Fruit fly (Drosophila melanogaster) whole organism, embryonic: Measurements from ENCODE around the gene CG43095.

ENCODE experiments used
- Abd-B ChIP-seq: fragments of 200-800 bp; sonication (Bioruptor generic); optimal IDR thresholded peaks from 2 replicates; lab custom pipeline; 2018; ENCODE audit warnings: missing biosample characterization, mild to moderate bottlenecking, missing genetic modification characterization, moderate library complexity
- Ada2b ChIP-seq: fragments of 200-800 bp; sonication (Bioruptor generic); IDR thresholded peaks from 2 replicates; pipeline ENCODE4 v1.3.6; 2022; ENCODE audit warnings: missing biosample characterization, missing genetic modification characterization
- Adf1 ChIP-seq: fragments of 200-800 bp; sonication (Bioruptor generic); IDR thresholded peaks from 2 replicates; pipeline ENCODE4 v1.3.6; 2022; ENCODE audit warnings: missing biosample characterization, missing genetic modification characterization
- Bteb2 ChIP-seq: fragments of 200-800 bp; sonication (Bioruptor generic); optimal IDR thresholded peaks from 2 replicates; lab custom pipeline; 2016; ENCODE audit warnings: missing biosample characterization, missing genetic modification characterization
- CG11398 ChIP-seq: fragments of 200-800 bp; sonication (Bioruptor generic); optimal IDR thresholded peaks from 2 replicates; lab custom pipeline; 2016; ENCODE audit warnings: missing biosample characterization, missing genetic modification characterization
- CG13123 ChIP-seq: fragments of 200-800 bp; sonication (Bioruptor generic); optimal IDR thresholded peaks from 2 replicates; lab custom pipeline; 2016; ENCODE audit warnings: missing biosample characterization, missing genetic modification characterization
- CG14050 ChIP-seq: fragments of 200-800 bp; sonication (Bioruptor generic); IDR thresholded peaks from 3 replicates; pipeline ENCODE4 v1.3.6; 2022; ENCODE audit warnings: missing biosample characterization, missing genetic modification characterization
- CG14441 ChIP-seq: fragments of 200-800 bp; sonication (Bioruptor generic); IDR thresholded peaks from 2 replicates; pipeline ENCODE4 v1.3.6; 2022; ENCODE audit warnings: missing biosample characterization, missing genetic modification characterization
- CG15601 ChIP-seq: fragments of 200-800 bp; sonication (Bioruptor generic); optimal IDR thresholded peaks from 3 replicates; lab custom pipeline; 2019; ENCODE audit warnings: missing biosample characterization, mild to moderate bottlenecking, missing genetic modification characterization, moderate library complexity
- CG18476 ChIP-seq: fragments of 200-800 bp; sonication (Bioruptor generic); optimal IDR thresholded peaks from 2 replicates; lab custom pipeline; 2016; ENCODE audit warnings: missing biosample characterization, mild to moderate bottlenecking, missing genetic modification characterization
- CG2889 ChIP-seq: fragments of 200-800 bp; sonication (Bioruptor generic); IDR thresholded peaks from 3 replicates; pipeline ENCODE4 v1.3.6; 2022; ENCODE audit warnings: missing biosample characterization, missing genetic modification characterization
- CG32767 ChIP-seq: fragments of 200-800 bp; sonication (Bioruptor generic); IDR thresholded peaks from 2 replicates; pipeline ENCODE4 v1.3.6; 2022; ENCODE audit warnings: missing biosample characterization, missing genetic modification characterization
- CG34224 ChIP-seq: fragments of 200-800 bp; sonication (Bioruptor generic); IDR thresholded peaks from 3 replicates; pipeline ENCODE4 v1.3.6; 2022; ENCODE audit warnings: missing biosample characterization, missing genetic modification characterization; ENCODE audit not compliant: partially characterized antibody
- CG43689 ChIP-seq: fragments of 200-800 bp; sonication (Bioruptor generic); IDR thresholded peaks from 2 replicates; pipeline ENCODE4 v1.3.6; 2022; ENCODE audit warnings: missing biosample characterization, missing genetic modification characterization
- CG4730 ChIP-seq: fragments of 200-800 bp; sonication (Bioruptor generic); IDR thresholded peaks from 2 replicates; pipeline ENCODE4 v1.3.6; 2022; ENCODE audit warnings: missing biosample characterization, missing genetic modification characterization
- CG6175 ChIP-seq: fragments of 200-800 bp; sonication (Bioruptor generic); IDR thresholded peaks from 3 replicates; pipeline ENCODE4 v1.3.6; 2022; ENCODE audit warnings: missing biosample characterization, missing genetic modification characterization
- CG6254 ChIP-seq: fragments of 200-800 bp; sonication (Bioruptor generic); optimal IDR thresholded peaks from 3 replicates; lab custom pipeline; 2017; ENCODE audit warnings: mild to moderate bottlenecking, missing biosample characterization, missing genetic modification reagents, missing genetic modification characterization
- CG6272 ChIP-seq: fragments of 200-800 bp; sonication (Bioruptor generic); IDR thresholded peaks from 2 replicates; pipeline ENCODE4 v1.3.6; 2022; ENCODE audit warnings: missing biosample characterization, missing genetic modification characterization
- CG6854 ChIP-seq: fragments of 200-800 bp; sonication (Bioruptor generic); optimal IDR thresholded peaks from 3 replicates; lab custom pipeline; 2017; ENCODE audit warnings: missing biosample characterization, mild to moderate bottlenecking, missing genetic modification characterization
- CG7963 ChIP-seq: fragments of 200-800 bp; sonication (Bioruptor generic); IDR thresholded peaks from 3 replicates; pipeline ENCODE4 v1.3.6; 2022; ENCODE audit warnings: missing biosample characterization, missing genetic modification characterization; ENCODE audit not compliant: partially characterized antibody
- CG8924 ChIP-seq: fragments of 200-800 bp; optimal IDR thresholded peaks from 3 replicates; lab custom pipeline; 2019; ENCODE audit warnings: missing biosample characterization, mild to moderate bottlenecking, missing genetic modification characterization, moderate library complexity
- Chrac-16 ChIP-seq: fragments of 200-800 bp; sonication (Bioruptor generic); optimal IDR thresholded peaks from 3 replicates; lab custom pipeline; 2016; ENCODE audit warnings: missing biosample characterization, missing genetic modification characterization
- Dek ChIP-seq: fragments of 200-800 bp; sonication (Bioruptor generic); optimal IDR thresholded peaks from 3 replicates; lab custom pipeline; 2019; ENCODE audit warnings: missing biosample characterization, mild to moderate bottlenecking, missing genetic modification characterization, moderate library complexity
- Dref ChIP-seq: fragments of 200-800 bp; sonication (Bioruptor generic); IDR thresholded peaks from 2 replicates; pipeline ENCODE4 v1.3.6; 2022; ENCODE audit warnings: missing biosample characterization, missing genetic modification characterization
- Drgx ChIP-seq: fragments of 200-800 bp; sonication (Bioruptor generic); IDR thresholded peaks from 2 replicates; pipeline ENCODE4 v1.3.6; 2022; ENCODE audit warnings: missing biosample characterization, missing genetic modification characterization
- GATAe ChIP-seq: fragments of 200-800 bp; sonication (Bioruptor generic); conservative IDR thresholded peaks from 2 replicates; pipeline ENCODE4 v1.3.6; 2022; ENCODE audit warnings: missing biosample characterization, missing genetic modification characterization
- HHEX ChIP-seq: fragments of 200-800 bp; sonication (Bioruptor generic); optimal IDR thresholded peaks from 3 replicates; lab custom pipeline; 2017; ENCODE audit warnings: missing biosample characterization, mild to moderate bottlenecking, missing genetic modification characterization, missing genetic modification reagents
- HLH54F ChIP-seq: fragments of 200-800 bp; sonication (Bioruptor generic); optimal IDR thresholded peaks from 3 replicates; lab custom pipeline; 2016; ENCODE audit warnings: missing biosample characterization, missing genetic modification characterization
- Hsf ChIP-seq: fragments of 200-800 bp; sonication (Bioruptor generic); optimal IDR thresholded peaks from 3 replicates; lab custom pipeline; 2016; ENCODE audit warnings: missing biosample characterization, missing genetic modification characterization
- NC2α ChIP-seq: fragments of 200-800 bp; sonication (Bioruptor generic); optimal IDR thresholded peaks from 2 replicates; lab custom pipeline; 2016; ENCODE audit warnings: missing biosample characterization, missing genetic modification characterization
- NK7.1 ChIP-seq: fragments of 200-800 bp; sonication (Bioruptor generic); optimal IDR thresholded peaks from 3 replicates; lab custom pipeline; 2016; ENCODE audit warnings: missing biosample characterization, missing genetic modification characterization
- Opbp ChIP-seq: fragments of 200-800 bp; sonication (Bioruptor generic); IDR thresholded peaks from 3 replicates; pipeline ENCODE4 v1.3.6; 2022; ENCODE audit warnings: missing biosample characterization, missing genetic modification characterization; ENCODE audit not compliant: partially characterized antibody
- Rx ChIP-seq: fragments of 200-800 bp; sonication (Bioruptor generic); IDR thresholded peaks from 2 replicates; pipeline ENCODE4 v1.3.6; 2022; ENCODE audit warnings: missing biosample characterization, missing genetic modification characterization
- Scr ChIP-seq: fragments of 200-800 bp; sonication (Bioruptor generic); IDR thresholded peaks from 2 replicates; pipeline ENCODE4 v1.3.6; 2022; ENCODE audit warnings: missing biosample characterization, missing genetic modification characterization; ENCODE audit not compliant: partially characterized antibody
- Sin3A ChIP-seq: fragments of >200 bp; optimal IDR thresholded peaks from 2 replicates; lab custom pipeline; 2018
- Taf1 ChIP-seq: fragments of 200-800 bp; sonication (Bioruptor generic); IDR thresholded peaks from 2 replicates; pipeline ENCODE4 v1.3.6; 2022; ENCODE audit warnings: missing biosample characterization, missing genetic modification characterization
- ash1 ChIP-seq: fragments of 200-800 bp; sonication (Bioruptor generic); optimal IDR thresholded peaks from 2 replicates; lab custom pipeline; 2018; ENCODE audit warnings: missing biosample characterization, mild to moderate bottlenecking, missing genetic modification characterization
- bab2 ChIP-seq: fragments of 200-800 bp; sonication (Bioruptor generic); optimal IDR thresholded peaks from 2 replicates; lab custom pipeline; 2016; ENCODE audit warnings: missing biosample characterization, missing genetic modification characterization
- btn ChIP-seq: fragments of 200-800 bp; sonication (Bioruptor generic); optimal IDR thresholded peaks from 2 replicates; lab custom pipeline; 2016; ENCODE audit warnings: missing biosample characterization, missing genetic modification characterization
- dimm ChIP-seq: fragments of 200-800 bp; sonication (Bioruptor generic); IDR thresholded peaks from 2 replicates; pipeline ENCODE4 v1.3.6; 2022; ENCODE audit warnings: missing biosample characterization, missing genetic modification characterization
- eyg ChIP-seq: fragments of 200-800 bp; sonication (Bioruptor generic); optimal IDR thresholded peaks from 3 replicates; lab custom pipeline; 2016; ENCODE audit warnings: missing biosample characterization, missing genetic modification characterization
- fu2 ChIP-seq: fragments of 200-800 bp; sonication (Bioruptor generic); optimal IDR thresholded peaks from 2 replicates; lab custom pipeline; 2016; ENCODE audit warnings: missing biosample characterization, missing genetic modification characterization
- grn ChIP-seq: fragments of 200-800 bp; sonication (Bioruptor generic); optimal IDR thresholded peaks from 3 replicates; lab custom pipeline; 2017; ENCODE audit warnings: missing biosample characterization, missing genetic modification characterization
- klu ChIP-seq: fragments of 200-800 bp; sonication (Bioruptor generic); IDR thresholded peaks from 2 replicates; pipeline ENCODE4 v1.3.6; 2022; ENCODE audit warnings: missing biosample characterization, missing genetic modification characterization
- knrl ChIP-seq: fragments of 200-800 bp; sonication (Bioruptor generic); IDR thresholded peaks from 3 replicates; pipeline ENCODE4 v1.3.6; 2022; ENCODE audit warnings: missing biosample characterization, missing genetic modification characterization; ENCODE audit not compliant: partially characterized antibody
- lbe ChIP-seq: fragments of 200-800 bp; sonication (Bioruptor generic); optimal IDR thresholded peaks from 2 replicates; lab custom pipeline; 2016; ENCODE audit warnings: missing biosample characterization, mild to moderate bottlenecking, missing genetic modification characterization
- nerfin-2 ChIP-seq: fragments of 200-800 bp; sonication (Bioruptor generic); IDR thresholded peaks from 2 replicates; pipeline ENCODE4 v1.3.6; 2022; ENCODE audit warnings: missing biosample characterization, missing genetic modification characterization; ENCODE audit not compliant: partially characterized antibody
- sens-2 ChIP-seq: fragments of 200-800 bp; sonication (Bioruptor generic); IDR thresholded peaks from 2 replicates; pipeline ENCODE4 v1.3.6; 2022; ENCODE audit warnings: missing biosample characterization, missing genetic modification characterization
- sim ChIP-seq: fragments of 200-800 bp; sonication (Bioruptor generic); IDR thresholded peaks from 2 replicates; pipeline ENCODE4 v1.3.6; 2022; ENCODE audit warnings: missing biosample characterization, missing genetic modification characterization
- sqz ChIP-seq: fragments of 200-800 bp; sonication (Bioruptor generic); optimal IDR thresholded peaks from 3 replicates; lab custom pipeline; 2018; ENCODE audit warnings: missing biosample characterization, mild to moderate bottlenecking, missing genetic modification characterization
- tll ChIP-seq, 2 experiments: fragments of 200-800 bp in 1 of 2; fragments of >200 bp in 1 of 2; sonication (Bioruptor generic) in 1 of 2; optimal IDR thresholded peaks; 2 replicates each; lab custom pipeline; 2017 to 2019; ENCODE audit warnings: missing biosample characterization in 2 of 2, missing genetic modification characterization in 2 of 2, mild to moderate bottlenecking in 1 of 2, moderate library complexity in 1 of 2
- trh ChIP-seq: fragments of 200-800 bp; sonication (Bioruptor generic); optimal IDR thresholded peaks from 2 replicates; lab custom pipeline; 2016; ENCODE audit warnings: missing biosample characterization, missing genetic modification characterization
- zen ChIP-seq: fragments of 200-800 bp; sonication (Bioruptor generic); optimal IDR thresholded peaks from 3 replicates; lab custom pipeline; 2018; ENCODE audit warnings: missing biosample characterization, mild to moderate bottlenecking, missing genetic modification characterization, moderate library complexity

Gene CG43095

DNA sequence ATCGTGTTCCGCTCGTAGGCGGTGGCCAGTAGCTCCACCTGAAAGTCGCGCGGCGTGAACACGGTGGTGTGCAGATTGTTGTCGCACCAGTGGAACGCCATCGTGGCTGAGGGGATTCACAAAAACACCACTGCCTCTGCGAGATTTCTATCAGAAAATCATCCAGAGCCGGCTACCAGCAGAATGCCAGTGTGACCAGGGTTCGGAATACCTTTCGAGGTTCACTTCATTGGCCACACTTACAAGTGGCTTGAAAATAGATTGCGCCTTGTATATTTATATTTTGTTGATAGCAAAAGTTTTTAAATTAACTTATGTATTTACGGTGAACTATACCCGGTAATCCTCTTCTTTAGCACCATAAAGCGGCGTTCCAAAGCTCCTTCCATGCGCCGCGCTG lies 30.6 kb downstream of the CG43095 start, which contains the start of the genes Dcr-1 and CG6985 (continued):
- TF ChIP-seq Rx (no peak), sens-2 (no peak), Chrac-16 (no peak), NC2α (GFP tag; lab: Kevin White, UChicago) (no peak), ash1 (GFP tag; lab: Kevin White, UChicago) (no peak), Adf1 (GFP tag; lab: Robert Waterston, UW) (no peak), btn (no peak), sim (no peak), Scr (peak; percentile 32), CG15601 (tag; lab: Kevin White, UChicago) (no peak), Drgx (GFP tag; lab: Robert Waterston, UW) (no peak), grn (GFP tag; lab: Kevin White, UChicago) (peak; percentile 56), Dek (tag; lab: Kevin White, UChicago) (no peak), CG7963 (GFP tag; lab: Robert Waterston, UW) (peak; percentile 26; the same call in 1 of the 3 replicates), CG14050 (GFP tag; lab: Robert Waterston, UW) (no peak), Dref (GFP tag; lab: Robert Waterston, UW) (no peak), fu2 (no peak), CG13123 (no peak), zen (tag; lab: Kevin White, UChicago) (no peak), CG6254 (no peak), NK7.1 (GFP tag; lab: Kevin White, UChicago) (no peak), Ada2b (GFP tag; lab: Robert Waterston, UW) (no peak), CG6175 (GFP tag; lab: Robert Waterston, UW) (no peak), dimm (GFP tag; lab: Robert Waterston, UW) (no peak), CG2889 (GFP tag; lab: Robert Waterston, UW) (no peak), Abd-B (GFP tag; lab: Kevin White, UChicago) (no peak), tll (GFP tag; optimal IDR thresholded peaks at IDR 0.05; lab: Kevin White, UChicago) (no peak), CG43689 (GFP tag; lab: Robert Waterston, UW) (no peak), HLH54F (GFP tag; lab: Kevin White, UChicago) (no peak), CG6272 (GFP tag; lab: Robert Waterston, UW) (no peak), Taf1 (GFP tag; lab: Robert Waterston, UW) (no peak), bab2 (GFP tag; lab: Kevin White, UChicago) (no peak), Hsf (GFP tag; lab: Kevin White, UChicago) (no peak), Bteb2 (GFP tag; lab: Kevin White, UChicago) (no peak), CG18476 (no peak), trh (no peak), Opbp (GFP tag; lab: Robert Waterston, UW) (0 out of 3 replicates have a peak, but pooled peaks have one; percentile 24), HHEX (GFP tag; lab: Kevin White, UChicago) (no peak), nerfin-2 (GFP tag; lab: Robert Waterston, UW) (no peak), eyg (GFP tag; lab: Kevin White, UChicago) (no peak), CG8924 (tag; lab: Kevin White, UChicago) (no peak), sqz (GFP tag; lab: Kevin White, UChicago) (no peak), CG4730 (GFP tag; lab: Robert Waterston, UW) (no peak), CG6854 (GFP tag; lab: Kevin White, UChicago) (no peak), klu (GFP tag; lab: Robert Waterston, UW) (no peak), CG34224 (peak; percentile 33; the same call in 2 of the 3 replicates), GATAe (no peak), knrl (GFP tag; lab: Robert Waterston, UW) (no peak), CG11398 (no peak), CG14441 (GFP tag; lab: Robert Waterston, UW) (no peak), CG32767 (GFP tag; lab: Robert Waterston, UW) (no peak), lbe (GFP tag; lab: Kevin White, UChicago) (no peak), Sin3A (lab: Kevin White, UChicago) (peak; percentile 13)
